Fruit fly (Drosophila melanogaster) whole organism, embryonic: ENCODE results near the gene CG31776.

ENCODE experiments used
- Atf-2 ChIP-seq: fragments of 200-800 bp; sonication (Bioruptor generic); optimal IDR thresholded peaks from 2 replicates; lab custom pipeline; 2016; ENCODE audit warnings: missing biosample characterization, missing genetic modification characterization
- Bgb ChIP-seq: fragments of 200-800 bp; sonication (Bioruptor generic); IDR thresholded peaks from 2 replicates; pipeline ENCODE4 v1.3.6; 2022; ENCODE audit warnings: missing biosample characterization, missing genetic modification characterization; ENCODE audit not compliant: partially characterized antibody
- CG12071 ChIP-seq: fragments of 200-800 bp; sonication (Bioruptor generic); optimal IDR thresholded peaks from 3 replicates; lab custom pipeline; 2018; ENCODE audit warnings: missing biosample characterization, mild to moderate bottlenecking, missing genetic modification characterization
- CG12104 ChIP-seq: fragments of 200-800 bp; sonication (Bioruptor generic); optimal IDR thresholded peaks from 3 replicates; lab custom pipeline; 2016; ENCODE audit warnings: missing biosample characterization, missing genetic modification characterization
- CG14667 ChIP-seq: fragments of 200-800 bp; sonication (Bioruptor generic); IDR thresholded peaks from 2 replicates; pipeline ENCODE4 v1.3.6; 2022; ENCODE audit warnings: missing biosample characterization, missing genetic modification characterization
- CG1602 ChIP-seq: fragments of 200-800 bp; sonication (Bioruptor generic); optimal IDR thresholded peaks from 3 replicates; lab custom pipeline; 2016; ENCODE audit warnings: missing biosample characterization, missing genetic modification characterization
- CG16863 ChIP-seq: fragments of 200-800 bp; sonication (Bioruptor generic); optimal IDR thresholded peaks from 3 replicates; lab custom pipeline; 2016; ENCODE audit warnings: missing biosample characterization, missing genetic modification characterization
- CG17359 ChIP-seq: fragments of 200-800 bp; sonication (Bioruptor generic); optimal IDR thresholded peaks from 3 replicates; lab custom pipeline; 2018; ENCODE audit warnings: missing biosample characterization, mild to moderate bottlenecking, missing genetic modification characterization, moderate library complexity
- CG17612 ChIP-seq: fragments of 200-800 bp; sonication (Bioruptor generic); IDR thresholded peaks from 2 replicates; pipeline ENCODE4 v1.3.6; 2022; ENCODE audit warnings: missing biosample characterization, missing genetic modification characterization
- CG18619 ChIP-seq: fragments of 200-800 bp; sonication (Bioruptor generic); optimal IDR thresholded peaks from 3 replicates; lab custom pipeline; 2017; ENCODE audit warnings: missing biosample characterization, mild to moderate bottlenecking, missing genetic modification characterization
- CG42726 ChIP-seq: fragments of 200-800 bp; sonication (Bioruptor generic); IDR thresholded peaks from 2 replicates; pipeline ENCODE4 v1.3.6; 2022; ENCODE audit warnings: missing biosample characterization, missing genetic modification characterization; ENCODE audit not compliant: partially characterized antibody
- CG43689 ChIP-seq: fragments of 200-800 bp; sonication (Bioruptor generic); IDR thresholded peaks from 2 replicates; pipeline ENCODE4 v1.3.6; 2022; ENCODE audit warnings: missing biosample characterization, missing genetic modification characterization
- CG6791 ChIP-seq: fragments of 200-800 bp; sonication (Bioruptor generic); IDR thresholded peaks from 3 replicates; pipeline ENCODE4 v1.3.6; 2022; ENCODE audit warnings: missing biosample characterization, missing genetic modification characterization; ENCODE audit not compliant: partially characterized antibody
- CG7786 ChIP-seq: fragments of 200-800 bp; sonication (Bioruptor generic); optimal IDR thresholded peaks from 2 replicates; lab custom pipeline; 2016; ENCODE audit warnings: missing biosample characterization, missing genetic modification characterization
- CG7839 ChIP-seq: fragments of 200-800 bp; sonication (Bioruptor generic); optimal IDR thresholded peaks from 3 replicates; lab custom pipeline; 2018; ENCODE audit warnings: missing biosample characterization, mild to moderate bottlenecking, missing genetic modification characterization, moderate library complexity
- CG7928 ChIP-seq: fragments of 200-800 bp; sonication (Bioruptor generic); optimal IDR thresholded peaks from 2 replicates; lab custom pipeline; 2017; ENCODE audit warnings: missing biosample characterization, mild to moderate bottlenecking, missing genetic modification characterization
- CG9437 ChIP-seq: fragments of 200-800 bp; sonication (Bioruptor generic); optimal IDR thresholded peaks from 2 replicates; lab custom pipeline; 2018; ENCODE audit warnings: missing biosample characterization, mild to moderate bottlenecking, missing genetic modification characterization
- Dad ChIP-seq: fragments of 200-800 bp; sonication (Bioruptor generic); optimal IDR thresholded peaks from 3 replicates; lab custom pipeline; 2016; ENCODE audit warnings: missing biosample characterization, missing genetic modification characterization
- Doc2 ChIP-seq: fragments of 200-800 bp; sonication (Bioruptor generic); IDR thresholded peaks from 2 replicates; pipeline ENCODE4 v1.3.6; 2022; ENCODE audit warnings: missing biosample characterization, missing genetic modification characterization
- Drgx ChIP-seq: fragments of 200-800 bp; sonication (Bioruptor generic); IDR thresholded peaks from 2 replicates; pipeline ENCODE4 v1.3.6; 2022; ENCODE audit warnings: missing biosample characterization, missing genetic modification characterization
- Gsc ChIP-seq: fragments of 200-800 bp; sonication (Bioruptor generic); IDR thresholded peaks from 2 replicates; pipeline ENCODE4 v1.3.6; 2022; ENCODE audit warnings: missing biosample characterization, missing genetic modification characterization
- Gug ChIP-seq: fragments of 200-800 bp; sonication (Bioruptor generic); IDR thresholded peaks from 4 replicates; pipeline ENCODE4 v1.3.6; 2022; ENCODE audit warnings: missing biosample characterization, missing genetic modification characterization
- Hr78 ChIP-seq, 2 experiments: fragments of 200-800 bp in 1 of 2; fragments of >200 bp in 1 of 2; sonication (Bioruptor generic) in 1 of 2; optimal IDR thresholded peaks; 2 replicates each; lab custom pipeline; 2017 to 2019; ENCODE audit warnings: missing biosample characterization in 2 of 2, missing genetic modification characterization in 2 of 2, mild to moderate bottlenecking in 1 of 2, moderate library complexity in 1 of 2
- Lhr ChIP-seq: fragments of 200-800 bp; sonication (Bioruptor generic); optimal IDR thresholded peaks from 3 replicates; lab custom pipeline; 2017; ENCODE audit warnings: mild to moderate bottlenecking, missing biosample characterization, missing genetic modification reagents, missing genetic modification characterization
- Max ChIP-seq: fragments of 200-800 bp; sonication (Bioruptor generic); optimal IDR thresholded peaks from 2 replicates; lab custom pipeline; 2016; ENCODE audit warnings: missing biosample characterization, mild to moderate bottlenecking, missing genetic modification characterization
- Nf-YC ChIP-seq: fragments of 200-800 bp; optimal IDR thresholded peaks from 3 replicates; lab custom pipeline; 2019; ENCODE audit warnings: missing biosample characterization, mild to moderate bottlenecking, missing genetic modification characterization, moderate library complexity
- Usf ChIP-seq: fragments of 200-800 bp; sonication (Bioruptor generic); optimal IDR thresholded peaks from 2 replicates; lab custom pipeline; 2017; ENCODE audit warnings: missing genotype, missing biosample characterization, missing genetic modification characterization
- al ChIP-seq: fragments of 200-800 bp; sonication (Bioruptor generic); IDR thresholded peaks from 2 replicates; pipeline ENCODE4 v1.3.6; 2022; ENCODE audit warnings: missing biosample characterization, missing genetic modification characterization
- aop ChIP-seq: fragments of 200-800 bp; sonication (Bioruptor generic); IDR thresholded peaks from 2 replicates; pipeline ENCODE4 v1.3.6; 2022; ENCODE audit warnings: missing biosample characterization, missing genetic modification characterization
- az2 ChIP-seq: fragments of 200-800 bp; sonication (Bioruptor generic); optimal IDR thresholded peaks from 3 replicates; lab custom pipeline; 2016; ENCODE audit warnings: missing biosample characterization, missing genetic modification characterization
- cg ChIP-seq: fragments of 200-800 bp; sonication (Bioruptor generic); optimal IDR thresholded peaks from 3 replicates; lab custom pipeline; 2019; ENCODE audit warnings: missing biosample characterization, mild to moderate bottlenecking, missing genetic modification characterization, moderate library complexity
- cwo ChIP-seq: fragments of 200-800 bp; sonication (Bioruptor generic); optimal IDR thresholded peaks from 3 replicates; lab custom pipeline; 2017; ENCODE audit warnings: missing biosample characterization, missing genetic modification characterization, mild to moderate bottlenecking, moderate library complexity, missing genetic modification reagents
- dpn ChIP-seq, 2 experiments: fragments of 200-800 bp; sonication (Bioruptor generic); optimal IDR thresholded peaks; 3 replicates each; lab custom pipeline; 2016; ENCODE audit warnings: missing biosample characterization in 2 of 2, missing genetic modification characterization in 2 of 2
- eve ChIP-seq, 2 experiments: fragments of >200 bp; optimal IDR thresholded peaks; 2 replicates each; lab custom pipeline; 2017; ENCODE audit warnings: missing biosample characterization in 2 of 2, missing genetic modification characterization in 2 of 2
- hb ChIP-seq: fragments of 200-800 bp; sonication (Bioruptor generic); IDR thresholded peaks from 3 replicates; pipeline ENCODE4 v1.3.6; 2022; ENCODE audit warnings: missing biosample characterization, missing genetic modification characterization; ENCODE audit not compliant: partially characterized antibody
- kah ChIP-seq: fragments of 200-800 bp; sonication (Bioruptor generic); optimal IDR thresholded peaks from 2 replicates; lab custom pipeline; 2018; ENCODE audit warnings: missing biosample characterization, mild to moderate bottlenecking, missing genetic modification characterization
- lilli ChIP-seq: fragments of 200-800 bp; sonication (Bioruptor generic); optimal IDR thresholded peaks from 3 replicates; lab custom pipeline; 2016; ENCODE audit warnings: missing biosample characterization, missing genetic modification characterization
- mirr ChIP-seq: fragments of 200-800 bp; sonication (Bioruptor generic); optimal IDR thresholded peaks from 3 replicates; lab custom pipeline; 2018; ENCODE audit warnings: missing biosample characterization, mild to moderate bottlenecking, missing genetic modification characterization
- pb ChIP-seq: fragments of 200-800 bp; sonication (Bioruptor generic); optimal IDR thresholded peaks from 3 replicates; lab custom pipeline; 2016; ENCODE audit warnings: missing biosample characterization, missing genetic modification characterization
- pfk ChIP-seq: fragments of 200-800 bp; sonication (Bioruptor generic); optimal IDR thresholded peaks from 2 replicates; lab custom pipeline; 2018; ENCODE audit warnings: missing biosample characterization, mild to moderate bottlenecking, missing genetic modification characterization, moderate library complexity
- pho ChIP-seq: fragments of 200-800 bp; sonication (Bioruptor generic); optimal IDR thresholded peaks from 2 replicates; lab custom pipeline; 2016; ENCODE audit warnings: missing biosample characterization, missing genetic modification characterization
- scrt ChIP-seq: fragments of 200-800 bp; sonication (Bioruptor generic); optimal IDR thresholded peaks from 2 replicates; lab custom pipeline; 2018; ENCODE audit warnings: missing biosample characterization, mild to moderate bottlenecking, missing genetic modification characterization, moderate library complexity
- sim ChIP-seq: fragments of 200-800 bp; sonication (Bioruptor generic); IDR thresholded peaks from 2 replicates; pipeline ENCODE4 v1.3.6; 2022; ENCODE audit warnings: missing biosample characterization, missing genetic modification characterization
- sob ChIP-seq: fragments of 200-800 bp; sonication (Bioruptor generic); IDR thresholded peaks from 2 replicates; pipeline ENCODE4 v1.3.6; 2022; ENCODE audit warnings: missing biosample characterization, missing genetic modification characterization
- ssp ChIP-seq: fragments of 200-800 bp; sonication (Bioruptor generic); IDR thresholded peaks from 2 replicates; pipeline ENCODE4 v1.3.6; 2022; ENCODE audit warnings: missing biosample characterization, missing genetic modification characterization
- tin ChIP-seq: fragments of 200-800 bp; sonication (Bioruptor generic); optimal IDR thresholded peaks from 3 replicates; lab custom pipeline; 2016; ENCODE audit warnings: missing biosample characterization, missing genetic modification characterization
- trem ChIP-seq: fragments of 200-800 bp; optimal IDR thresholded peaks from 3 replicates; lab custom pipeline; 2019; ENCODE audit warnings: missing biosample characterization, mild to moderate bottlenecking, missing genetic modification characterization, moderate library complexity
- vnd ChIP-seq: fragments of 200-800 bp; sonication (Bioruptor generic); IDR thresholded peaks from 3 replicates; pipeline ENCODE4 v1.3.6; 2022; ENCODE audit warnings: missing biosample characterization, missing genetic modification characterization; ENCODE audit not compliant: partially characterized antibody
- zen2 ChIP-seq: fragments of 200-800 bp; sonication (Bioruptor generic); IDR thresholded peaks from 3 replicates; pipeline ENCODE4 v1.3.6; 2022; ENCODE audit warnings: missing biosample characterization, missing genetic modification characterization; ENCODE audit not compliant: partially characterized antibody

Gene CG31776

DNA sequence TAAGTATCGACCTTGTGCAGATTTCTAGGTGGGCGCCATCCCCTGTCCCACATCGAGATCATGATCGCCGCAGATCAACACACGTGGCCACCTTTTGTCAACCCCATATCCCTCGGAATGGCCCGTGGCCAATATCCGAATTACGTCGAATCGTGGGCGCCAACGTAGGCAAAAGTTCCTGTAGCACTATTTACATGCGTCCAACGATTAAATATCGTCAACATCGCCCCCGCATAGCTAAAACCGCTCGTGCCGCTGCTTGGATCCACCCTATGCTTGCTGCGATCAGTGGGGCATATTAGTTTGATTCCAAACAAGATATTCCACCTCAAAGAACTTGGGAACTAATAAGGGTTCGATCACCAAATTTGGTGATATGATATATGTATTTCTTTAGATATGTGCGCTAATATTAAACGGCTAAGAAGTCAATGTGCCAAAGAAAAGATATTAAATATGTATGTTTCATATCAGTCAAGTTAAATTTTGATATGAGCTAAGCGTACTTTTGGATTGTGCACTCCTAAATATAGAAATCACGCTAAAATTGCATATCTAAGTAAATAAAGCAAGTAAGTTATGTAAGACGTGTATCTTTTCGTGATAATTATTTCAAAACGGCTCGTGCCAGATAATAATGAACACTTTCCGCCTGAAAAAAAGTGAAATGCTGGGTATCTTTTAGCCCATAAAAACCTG, 7.2 kb downstream of the CG31776 start (continued):
- TF ChIP-seq CG12071 (GFP tag; lab: Kevin White, UChicago), result no peak
- 0 out of 3 replicates have a peak, but pooled peaks have one; percentile 14 for TF ChIP-seq CG6791 (GFP tag; lab: Robert Waterston, UW)
- TF ChIP-seq Dad (GFP tag; lab: Kevin White, UChicago), result no peak
- TF ChIP-seq cwo (GFP tag; lab: Kevin White, UChicago), result peak; percentile 76
- no peak for TF ChIP-seq scrt (GFP tag; lab: Kevin White, UChicago)
- peak; percentile 55 for TF ChIP-seq lilli (GFP tag; lab: Kevin White, UChicago)
- TF ChIP-seq mirr (GFP tag; lab: Kevin White, UChicago), result no peak
- no peak for TF ChIP-seq Nf-YC (tag; lab: Kevin White, UChicago)
- TF ChIP-seq CG7839, result peak; percentile 52
- TF ChIP-seq Gsc (GFP tag; lab: Robert Waterston, UW), result no peak
- no peak for TF ChIP-seq CG14667
- peak; percentile 44 for TF ChIP-seq az2
- TF ChIP-seq CG17612 (GFP tag; lab: Robert Waterston, UW), result no peak
- no peak for TF ChIP-seq cg (GFP tag; lab: Kevin White, UChicago)
- TF ChIP-seq CG18619 (GFP tag; lab: Kevin White, UChicago), result peak; percentile 68
- peak; percentile 50 to 64 for TF ChIP-seq dpn (GFP tag; optimal IDR thresholded peaks at IDR 0.05; lab: Kevin White, UChicago)
- no peak for TF ChIP-seq Hr78 (GFP tag; optimal IDR thresholded peaks at IDR 0.05; lab: Kevin White, UChicago)
- TF ChIP-seq Bgb, result peak; percentile 20; the same call in 1 of the 2 replicates
- no peak for TF ChIP-seq aop (GFP tag; lab: Robert Waterston, UW)
- TF ChIP-seq sim (GFP tag; lab: Robert Waterston, UW), result no peak
- no peak for TF ChIP-seq ssp (GFP tag; lab: Robert Waterston, UW)
- peak; percentile 7 for TF ChIP-seq Max (GFP tag; lab: Kevin White, UChicago)
- no peak for TF ChIP-seq pfk
- TF ChIP-seq CG12104 (GFP tag; lab: Kevin White, UChicago), result no peak
- peak; percentile 57 for TF ChIP-seq CG7786
- peak; percentile 48 for TF ChIP-seq CG9437 (GFP tag; lab: Kevin White, UChicago)
- TF ChIP-seq Lhr (GFP tag; lab: Kevin White, UChicago), result no peak
- peak; percentile 1 for TF ChIP-seq CG1602 (GFP tag; lab: Kevin White, UChicago)
- no peak; the same call in none of the 2 replicates for TF ChIP-seq al
- TF ChIP-seq CG7928, result no peak
- TF ChIP-seq CG42726, result no peak
- no peak for TF ChIP-seq zen2
- peak; percentile 28 for TF ChIP-seq Atf-2 (GFP tag; lab: Kevin White, UChicago)
- TF ChIP-seq pho (GFP tag; lab: Kevin White, UChicago), result no peak
- peak; percentile 28; the same call in 1 of the 2 replicates for TF ChIP-seq Drgx
- TF ChIP-seq eve (GFP tag; optimal IDR thresholded peaks at IDR 0.05; lab: Kevin White, UChicago), result no peak
- no peak for TF ChIP-seq trem
- no peak for TF ChIP-seq Usf (GFP tag; lab: Kevin White, UChicago)
- no peak for TF ChIP-seq kah (GFP tag; lab: Kevin White, UChicago)
- TF ChIP-seq Doc2 (GFP tag; lab: Robert Waterston, UW), result no peak
- peak; percentile 14 for TF ChIP-seq pb
- peak; percentile 33 for TF ChIP-seq tin (GFP tag; lab: Kevin White, UChicago)
- TF ChIP-seq CG43689 (GFP tag; lab: Robert Waterston, UW), result no peak
- TF ChIP-seq vnd (GFP tag; lab: Robert Waterston, UW), result no peak
- TF ChIP-seq CG16863 (GFP tag; lab: Kevin White, UChicago), result peak; percentile 4
- 0 out of 2 replicates have a peak, but pooled peaks have one; percentile 15 for TF ChIP-seq sob
- TF ChIP-seq Gug (GFP tag; lab: Robert Waterston, UW), result no peak; the same call in 3 of the 4 replicates
- no peak for TF ChIP-seq hb (GFP tag; lab: Robert Waterston, UW)
- TF ChIP-seq CG17359 (tag; lab: Kevin White, UChicago), result no peak
